Fruit fly (Drosophila melanogaster) whole organism, prepupa: ENCODE data around the gene CG17919.

Experiments used
- CG10631 ChIP-seq: fragments of 200-800 bp; sonication (Bioruptor generic); optimal IDR thresholded peaks from 2 replicates; lab custom pipeline; 2016; ENCODE audit warnings: missing biosample characterization, missing genetic modification characterization
- CG3919 ChIP-seq: fragments of 200-800 bp; sonication (Bioruptor generic); optimal IDR thresholded peaks from 3 replicates; lab custom pipeline; 2016; ENCODE audit warnings: missing biosample characterization, missing genetic modification characterization
- CG6163 ChIP-seq: fragments of 200-800 bp; sonication (Bioruptor generic); IDR thresholded peaks from 3 replicates; pipeline ENCODE4 v1.3.6; 2022; ENCODE audit warnings: missing biosample characterization, missing genetic modification characterization
- CG6854 ChIP-seq: fragments of 200-800 bp; sonication (Bioruptor generic); optimal IDR thresholded peaks from 2 replicates; lab custom pipeline; 2017; ENCODE audit warnings: missing biosample characterization, mild to moderate bottlenecking, missing genetic modification characterization
- Gug ChIP-seq: fragments of 200-800 bp; sonication (Bioruptor generic); IDR thresholded peaks from 2 replicates; pipeline ENCODE4 v1.3.6; 2022; ENCODE audit warnings: missing biosample characterization, missing genetic modification characterization
- Hr38 ChIP-seq: sonication (Bioruptor generic); optimal IDR thresholded peaks from 2 replicates; lab custom pipeline; 2016; ENCODE audit warnings: missing biosample characterization, missing genetic modification characterization
- Sox102F ChIP-seq: fragments of 200-800 bp; sonication (Bioruptor generic); optimal IDR thresholded peaks from 2 replicates; lab custom pipeline; 2016; ENCODE audit warnings: missing biosample characterization, mild to moderate bottlenecking, missing genetic modification characterization
- fd59A ChIP-seq: fragments of 200-800 bp; sonication (Bioruptor generic); optimal IDR thresholded peaks from 2 replicates; lab custom pipeline; 2017; ENCODE audit warnings: missing biosample characterization, mild to moderate bottlenecking, missing genetic modification characterization, missing genetic modification reagents
- ss ChIP-seq, 2 experiments: fragments of 200-800 bp; sonication (Bioruptor generic); optimal IDR thresholded peaks; 2 replicates in 1 of 2; 3 replicates in 1 of 2; lab custom pipeline; 2017 to 2018; ENCODE audit warnings: mild to moderate bottlenecking in 2 of 2, missing biosample characterization in 2 of 2, missing genetic modification characterization in 2 of 2, moderate library complexity in 1 of 2

dm6 chr3R:6351696-6352378 is 8.0 kb downstream of the CG17919 start:
- no peak for TF ChIP-seq CG6854 (GFP tag; lab: Kevin White, UChicago)
- TF ChIP-seq ss (GFP tag; optimal IDR thresholded peaks at IDR 0.05; lab: Kevin White, UChicago): no peak
- TF ChIP-seq Gug (GFP tag; lab: Robert Waterston, UW): 0 out of 2 replicates have a peak, but pooled peaks have one; percentile 26
- TF ChIP-seq Sox102F (GFP tag; lab: Kevin White, UChicago): peak; percentile 15
- no peak for TF ChIP-seq Hr38 (GFP tag; lab: Kevin White, UChicago)
- TF ChIP-seq CG3919 (GFP tag; lab: Kevin White, UChicago): peak; percentile 24
- peak; percentile 14 for TF ChIP-seq CG10631
- TF ChIP-seq CG6163 (GFP tag; lab: Robert Waterston, UW): 0 out of 3 replicates have a peak, but pooled peaks have one; percentile 41
- no peak for TF ChIP-seq fd59A (GFP tag; lab: Kevin White, UChicago)
